Fruit fly (Drosophila melanogaster): ENCODE data around the gene norpA.

dm6 chrX:4401540-4402138 lies 79.2 kb downstream of the norpA start:
- TF ChIP-seq CG8478 (optimal IDR thresholded peaks at IDR 0.05) = no peak
- TF ChIP-seq psq (optimal IDR thresholded peaks at IDR 0.05) = no peak
- no peak for TF ChIP-seq usp (GFP tag; optimal IDR thresholded peaks at IDR 0.05)
- TF ChIP-seq EcR (GFP tag; optimal IDR thresholded peaks at IDR 0.05) = no peak

Data from whole organism.